Worm (Caenorhabditis elegans) whole organism, L2 larva: ENCODE data around the gene F19H8.2.

ENCODE experiments used
- lin-13 ChIP-seq: fragments of 150-350 bp; optimal IDR thresholded peaks from 2 replicates; lab custom pipeline; 2014; ENCODE audit warnings: missing biosample characterization, missing genetic modification reagents, missing genetic modification characterization
- nhr-12 ChIP-seq: fragments of 150-350 bp; optimal IDR thresholded peaks from 2 replicates; lab custom pipeline; 2014; ENCODE audit warnings: missing biosample characterization, missing genetic modification characterization
- unc-62 ChIP-seq: fragments of 150-350 bp; optimal IDR thresholded peaks from 2 replicates; lab custom pipeline; 2014; ENCODE audit warnings: missing biosample characterization, missing genetic modification reagents, missing genetic modification characterization

DNA sequence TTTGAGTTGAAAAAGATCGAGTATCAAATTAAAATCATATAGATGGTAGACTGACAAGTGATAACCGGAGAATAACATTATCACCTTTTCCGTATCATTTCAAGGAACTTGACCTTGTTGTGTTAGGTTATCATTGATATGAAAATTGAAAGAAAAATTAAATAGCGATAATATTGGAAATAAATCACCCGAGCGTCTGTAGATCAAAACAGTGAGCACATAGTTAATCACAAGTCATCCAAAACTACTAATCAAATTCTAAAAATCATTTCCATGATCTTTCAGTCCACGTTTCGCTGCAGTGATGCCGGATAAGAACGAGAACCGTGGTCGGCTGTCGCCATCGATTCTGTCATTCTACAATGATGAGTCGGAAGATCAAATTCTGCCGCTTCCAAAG, 14.1 kb upstream of the F19H8.2 start:
- TF ChIP-seq unc-62 (GFP tag; lab: Kevin White, UChicago): no peak
- TF ChIP-seq lin-13 (GFP tag; lab: Kevin White, UChicago): no peak
- no peak for TF ChIP-seq nhr-12 (tag; lab: Kevin White, UChicago)
